Worm (Caenorhabditis elegans): ENCODE results near the gene Y19D2B.1.
A peak's percentile ranks its signal among the peaks of the same experiment; 100 is the strongest.

DNA sequence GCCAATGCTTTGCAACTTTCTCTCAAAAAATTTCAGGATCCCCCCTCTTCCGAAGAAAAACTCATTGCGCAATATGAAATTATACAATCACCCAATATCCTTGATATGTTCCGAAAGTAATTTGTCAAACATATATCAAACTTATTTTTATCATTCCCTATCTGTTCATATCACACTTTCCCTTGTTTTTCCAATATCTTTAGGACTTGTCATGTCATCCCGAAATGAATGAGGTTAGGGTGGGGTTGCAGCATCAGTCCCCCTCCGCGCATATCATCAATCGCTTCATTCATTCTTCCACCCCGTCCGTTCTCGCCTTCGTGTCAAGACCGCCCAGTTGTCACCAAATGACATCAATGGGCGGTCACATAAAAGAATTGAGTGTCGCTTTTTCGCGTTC is 36.9 kb upstream of the Y19D2B.1 start:
- TF ChIP-seq M03D4.4 (tag; optimal IDR thresholded peaks at IDR 0.05): no peak
- no peak for TF ChIP-seq ztf-11 (tag; optimal IDR thresholded peaks at IDR 0.05)
- peak; percentile 66 for TF ChIP-seq elt-3 (tag; optimal IDR thresholded peaks at IDR 0.05)
- TF ChIP-seq nhr-237 (tag; optimal IDR thresholded peaks at IDR 0.05): no peak
- no peak for TF ChIP-seq lsy-2 (tag; optimal IDR thresholded peaks at IDR 0.05)
